Worm (Caenorhabditis elegans): ENCODE results near the gene sco-1.

DNA sequence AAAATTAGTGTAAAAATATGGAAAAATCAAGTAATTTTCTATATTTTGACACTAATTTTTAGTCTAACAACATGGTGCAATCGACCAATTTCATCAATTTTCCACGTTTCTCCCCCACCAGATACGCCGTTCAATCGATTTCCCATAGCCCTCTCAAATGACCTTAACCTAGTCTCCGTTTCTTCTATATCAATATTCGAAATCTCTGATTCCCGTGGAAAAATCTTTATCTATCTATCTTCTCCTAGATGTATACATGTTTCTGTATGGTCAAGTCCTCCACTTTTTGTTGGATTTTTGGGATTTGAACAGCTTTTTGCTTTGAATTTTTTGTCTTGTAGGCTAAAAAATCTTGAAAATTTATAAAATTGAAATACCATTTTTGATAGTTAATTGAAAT, 5.3 kb upstream of the sco-1 start:
- no peak for TF ChIP-seq ztf-23 (GFP tag; IDR thresholded peaks at IDR 0.05)
- no peak for TF ChIP-seq med-1 (GFP tag; optimal IDR thresholded peaks at IDR 0.05; ENCODE audit: insufficient read depth)
- TF ChIP-seq flt-1 (GFP tag; IDR thresholded peaks at IDR 0.05): no peak
- TF ChIP-seq cog-1 (tag; optimal IDR thresholded peaks at IDR 0.05): no peak
- TF ChIP-seq klf-2 (GFP tag; conservative IDR thresholded peaks at IDR 0.05): no peak
- no peak for TF ChIP-seq tab-1 (GFP tag; IDR thresholded peaks at IDR 0.05)
- no peak for TF ChIP-seq T22C8.4 (GFP tag; IDR thresholded peaks at IDR 0.05)

All from whole organism, midembryonic.